Worm (Caenorhabditis elegans) whole organism, L3 larva: ENCODE results near the gene B0457.6.

Source experiments
- R02D3.7 ChIP-seq: fragments of 150-350 bp; optimal IDR thresholded peaks from 2 replicates; lab custom pipeline; 2014; ENCODE audit warnings: missing biosample characterization, missing genetic modification characterization
- aly-2 ChIP-seq: fragments of 150-350 bp; optimal IDR thresholded peaks from 2 replicates; lab custom pipeline; 2014; ENCODE audit warnings: missing biosample characterization, missing genetic modification characterization
- ama-1 ChIP-seq: fragments of 150-350 bp; optimal IDR thresholded peaks from 2 replicates; lab custom pipeline; 2018
- ceh-28 ChIP-seq: fragments of 150-350 bp; optimal IDR thresholded peaks from 2 replicates; lab custom pipeline; 2014; ENCODE audit warnings: missing biosample characterization, missing genetic modification reagents, missing genetic modification characterization
- ceh-82 ChIP-seq: fragments of 150-350 bp; optimal IDR thresholded peaks from 2 replicates; lab custom pipeline; 2014; ENCODE audit warnings: missing biosample characterization, missing genetic modification characterization
- ceh-9 ChIP-seq: sonication (generic microtip); optimal IDR thresholded peaks from 2 replicates; lab custom pipeline; 2018; ENCODE audit warnings: missing biosample characterization, missing genetic modification characterization
- daf-12 ChIP-seq: fragments of 150-350 bp; optimal IDR thresholded peaks from 2 replicates; lab custom pipeline; 2014; ENCODE audit warnings: missing biosample characterization, missing genetic modification reagents, missing genetic modification characterization
- egl-27 ChIP-seq: sonication (generic microtip); optimal IDR thresholded peaks from 4 replicates; lab custom pipeline; 2017; ENCODE audit warnings: missing biosample characterization, missing genetic modification reagents, missing genetic modification characterization
- egl-5 ChIP-seq: fragments of 150-350 bp; optimal IDR thresholded peaks from 2 replicates; lab custom pipeline; 2017; ENCODE audit warnings: missing biosample characterization, missing genetic modification reagents, missing genetic modification characterization, inconsistent platforms
- elt-1 ChIP-seq: fragments of 150-350 bp; optimal IDR thresholded peaks from 2 replicates; lab custom pipeline; 2014; ENCODE audit warnings: missing biosample characterization, missing genetic modification characterization
- elt-2 ChIP-seq: sonication (generic microtip); optimal IDR thresholded peaks from 2 replicates; lab custom pipeline; 2016; ENCODE audit warnings: missing genetic modification reagents, mild to moderate bottlenecking, missing genetic modification characterization, missing compliant biosample characterization
- elt-3 ChIP-seq, 3 experiments: fragments of 150-350 bp in 1 of 3; sonication (generic microtip) in 2 of 3; optimal IDR thresholded peaks; 2 replicates in 2 of 3; 4 replicates in 1 of 3; lab custom pipeline; 2014 to 2017; ENCODE audit warnings: missing biosample characterization in 3 of 3, missing genetic modification characterization in 3 of 3
- eor-1 ChIP-seq, 2 experiments: fragments of 150-350 bp; optimal IDR thresholded peaks; 2 replicates each; lab custom pipeline; 2014 to 2018; ENCODE audit warnings: missing biosample characterization in 2 of 2, missing genetic modification characterization in 2 of 2
- fos-1 ChIP-seq: fragments of 150-350 bp; optimal IDR thresholded peaks from 2 replicates; lab custom pipeline; 2014; ENCODE audit warnings: missing biosample characterization, missing genetic modification characterization
- hmg-11 ChIP-seq: sonication (generic microtip); optimal IDR thresholded peaks from 2 replicates; lab custom pipeline; 2016; ENCODE audit warnings: missing genetic modification characterization, missing compliant biosample characterization
- jun-1 ChIP-seq: fragments of 150-350 bp; optimal IDR thresholded peaks from 2 replicates; lab custom pipeline; 2014; ENCODE audit warnings: missing biosample characterization, missing genetic modification reagents, missing genetic modification characterization
- lin-15B ChIP-seq: fragments of 150-350 bp; optimal IDR thresholded peaks from 2 replicates; lab custom pipeline; 2014; ENCODE audit warnings: missing biosample characterization, missing genetic modification characterization
- lin-39 ChIP-seq: fragments of 150-350 bp; optimal IDR thresholded peaks from 2 replicates; lab custom pipeline; 2018; ENCODE audit warnings: missing biosample characterization, missing genetic modification reagents, missing genetic modification characterization
- nhr-237 ChIP-seq: fragments of 150-350 bp; optimal IDR thresholded peaks from 2 replicates; lab custom pipeline; 2014; ENCODE audit warnings: missing biosample characterization, missing genetic modification characterization
- nhr-25 ChIP-seq: sonication (generic microtip); optimal IDR thresholded peaks from 2 replicates; lab custom pipeline; 2017; ENCODE audit warnings: missing biosample characterization, missing genetic modification characterization
- nhr-28 ChIP-seq: fragments of 150-350 bp; optimal IDR thresholded peaks from 2 replicates; lab custom pipeline; 2014; ENCODE audit warnings: missing biosample characterization, missing genetic modification characterization
- nhr-43 ChIP-seq: sonication (generic microtip); optimal IDR thresholded peaks from 2 replicates; lab custom pipeline; 2016; ENCODE audit warnings: mild to moderate bottlenecking, missing genetic modification characterization, missing compliant biosample characterization; ENCODE audit not compliant: poor library complexity, severe bottlenecking
- nhr-67 ChIP-seq: fragments of 150-350 bp; optimal IDR thresholded peaks from 2 replicates; lab custom pipeline; 2014; ENCODE audit warnings: missing biosample characterization, missing genetic modification characterization
- nhr-76 ChIP-seq: fragments of 150-350 bp; sonication (generic microtip); optimal IDR thresholded peaks from 5 replicates; lab custom pipeline; 2014; ENCODE audit warnings: missing biosample characterization, missing genetic modification characterization
- pha-4 ChIP-seq: fragments of 150-350 bp; optimal IDR thresholded peaks from 2 replicates; lab custom pipeline; 2014; ENCODE audit warnings: missing biosample characterization, missing genetic modification reagents, missing genetic modification characterization
- sea-2 ChIP-seq: fragments of 150-350 bp; sonication (generic microtip); optimal IDR thresholded peaks from 4 replicates; lab custom pipeline; 2014; ENCODE audit warnings: missing biosample characterization, missing genetic modification reagents, missing genetic modification characterization
- skn-1 ChIP-seq: fragments of 150-350 bp; optimal IDR thresholded peaks from 2 replicates; lab custom pipeline; 2014; ENCODE audit warnings: missing biosample characterization, missing genetic modification characterization
- tbx-2 ChIP-seq: sonication (generic microtip); optimal IDR thresholded peaks from 2 replicates; lab custom pipeline; 2016; ENCODE audit warnings: mild to moderate bottlenecking, missing genetic modification characterization, missing compliant biosample characterization
- unc-39 ChIP-seq: sonication (generic microtip); optimal IDR thresholded peaks from 4 replicates; lab custom pipeline; 2017; ENCODE audit warnings: missing biosample characterization, missing genetic modification characterization
- ztf-11 ChIP-seq: fragments of 150-350 bp; optimal IDR thresholded peaks from 2 replicates; lab custom pipeline; 2014; ENCODE audit warnings: missing biosample characterization, missing genetic modification characterization

Gene B0457.6

DNA sequence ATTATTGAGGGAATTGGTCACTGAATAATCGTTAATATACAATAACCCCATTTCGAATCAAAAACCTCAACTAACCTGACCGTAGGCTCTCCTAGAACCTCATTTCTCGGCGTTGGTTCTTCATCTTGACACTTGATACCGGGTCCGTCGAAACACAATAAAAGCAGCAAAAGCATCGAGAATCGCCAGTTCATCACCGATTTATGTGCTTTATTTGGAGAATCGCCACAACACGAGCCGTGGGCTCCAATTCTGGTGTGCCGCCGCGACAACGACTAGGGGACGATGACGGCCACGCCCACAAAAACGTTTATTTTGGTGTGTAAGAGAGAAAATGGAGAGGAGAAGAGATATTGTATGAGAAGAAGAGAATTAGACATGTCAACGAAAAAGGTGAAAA, 25.2 kb downstream of the B0457.6 start, which contains the start of gene cutl-15:
Gene cutl-15 (minus strand): TSS at position 298 of the 400 bp plus-strand sequence.
- TF ChIP-seq hmg-11 (tag; lab: Kevin White, UChicago) (no peak), unc-39 (tag; lab: Kevin White, UChicago) (no peak)

DNA sequence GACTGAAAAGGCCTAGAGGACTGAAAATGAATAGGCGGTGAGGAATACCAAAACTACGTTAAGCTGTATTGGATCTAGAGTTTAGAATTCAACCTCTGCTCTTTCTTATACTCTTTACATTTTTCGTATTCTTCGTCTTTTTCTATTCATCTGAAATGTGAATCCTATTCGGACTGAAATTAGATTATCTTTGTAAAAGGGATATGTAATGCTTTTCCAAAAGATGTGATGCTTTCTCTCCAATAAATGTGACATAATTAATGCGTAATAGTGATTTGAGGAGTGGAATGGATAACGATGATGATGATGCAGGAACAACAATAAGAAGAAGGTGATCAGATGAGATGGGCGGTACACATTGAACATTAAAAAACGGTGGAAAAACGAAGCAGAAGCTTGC, 26.4 kb downstream of the B0457.6 start:
- TF ChIP-seq elt-2 (tag; lab: Kevin White, UChicago), result no peak
- TF ChIP-seq nhr-67 (tag; lab: Kevin White, UChicago), result no peak
- no peak for TF ChIP-seq nhr-28 (tag; lab: Kevin White, UChicago)
- no peak for TF ChIP-seq tbx-2

DNA sequence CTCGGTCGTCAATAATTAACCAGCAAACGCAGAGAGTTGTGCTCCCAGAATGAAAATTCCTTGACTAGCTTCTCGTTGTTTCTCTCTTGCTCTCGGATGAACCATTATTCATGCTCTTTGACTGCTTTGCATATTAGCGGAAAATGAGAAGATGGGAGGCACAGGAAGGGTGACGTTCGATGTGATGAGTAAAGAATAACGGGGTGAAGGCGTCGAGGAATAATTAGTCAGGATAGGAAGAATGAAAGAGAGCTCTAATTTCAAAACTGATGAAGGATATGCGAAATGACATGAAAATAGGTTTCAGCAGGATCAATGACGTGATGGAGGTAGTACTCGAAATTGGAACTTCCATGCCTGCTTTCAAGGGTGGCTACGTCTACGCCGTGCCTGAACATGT, 29.0 kb downstream of the B0457.6 start:
- TF ChIP-seq egl-27 (no peak), lin-15B (tag; lab: Kevin White, UChicago) (no peak), nhr-76 (tag; lab: Kevin White, UChicago) (no peak), eor-1 (tag; optimal IDR thresholded peaks at IDR 0.05; lab: Kevin White, UChicago) (no peak), nhr-25 (tag; lab: Kevin White, UChicago) (no peak), ama-1 (lab: Kevin White, UChicago) (no peak), nhr-28 (tag; lab: Kevin White, UChicago) (no peak), elt-3 (tag; optimal IDR thresholded peaks at IDR 0.05; lab: Kevin White, UChicago) (no peak), fos-1 (no peak), jun-1 (tag; lab: Kevin White, UChicago) (no peak), ceh-9 (tag; lab: Kevin White, UChicago) (no peak), ztf-11 (tag; lab: Kevin White, UChicago) (no peak), tbx-2 (no peak), aly-2 (tag; lab: Kevin White, UChicago) (no peak), ceh-28 (tag; lab: Kevin White, UChicago) (no peak), ceh-82 (tag; lab: Kevin White, UChicago) (no peak), R02D3.7 (tag; lab: Kevin White, UChicago) (no peak), nhr-43 (tag; lab: Kevin White, UChicago) (no peak)

DNA sequence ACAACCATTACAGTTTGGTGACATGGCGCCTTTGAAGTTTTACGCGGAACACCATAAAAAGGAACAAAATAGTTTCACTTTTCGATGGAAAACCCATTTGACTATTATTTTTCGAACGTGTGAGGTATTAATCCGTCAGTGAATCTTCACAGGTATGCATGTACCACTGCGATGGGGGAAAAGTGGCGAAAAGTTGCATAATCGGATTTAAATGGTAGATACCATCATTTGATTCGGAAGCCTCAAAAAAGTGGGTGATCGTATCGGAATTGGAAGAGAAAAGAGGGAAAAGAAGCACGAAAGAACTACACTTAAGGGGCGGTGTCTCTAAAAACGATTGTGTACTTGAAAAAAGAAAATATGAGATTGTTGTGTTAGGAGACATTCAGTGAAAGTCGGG, 31.5 kb downstream of the B0457.6 start:
- TF ChIP-seq elt-1 (tag; lab: Kevin White, UChicago), result peak; percentile 64
- TF ChIP-seq nhr-25 (tag; lab: Kevin White, UChicago), result peak; percentile 8
- no peak for TF ChIP-seq nhr-237 (tag; lab: Kevin White, UChicago)

ce11 chrII:8956896-8957295, 34.7 kb downstream of the B0457.6 start:
- no peak for TF ChIP-seq egl-5 (tag; lab: Kevin White, UChicago)
- no peak for TF ChIP-seq pha-4 (tag; lab: Kevin White, UChicago)
- TF ChIP-seq lin-39, result no peak
- TF ChIP-seq, all 47 proteins: peak for 0

DNA sequence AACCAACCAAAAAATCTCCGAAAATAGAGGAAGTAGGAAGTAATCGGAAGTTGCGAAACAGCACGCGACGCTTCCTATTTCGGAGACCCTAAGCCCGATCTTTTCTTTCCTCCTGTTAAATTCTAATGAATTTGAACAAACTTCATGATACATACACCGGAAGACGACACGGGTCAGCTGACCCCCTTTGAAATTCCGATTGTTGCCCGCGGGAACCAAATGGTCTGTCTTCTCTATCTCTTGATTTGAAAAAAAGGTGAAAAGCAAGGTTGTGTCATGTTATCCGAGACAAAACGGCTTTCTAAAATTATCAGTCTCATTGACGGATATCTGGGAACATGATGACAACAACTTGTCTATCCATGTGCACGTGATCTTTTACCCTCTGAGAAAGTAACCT, 36.9 kb downstream of the B0457.6 start:
- no peak for TF ChIP-seq daf-12 (tag; lab: Kevin White, UChicago)
- TF ChIP-seq elt-2 (tag; lab: Kevin White, UChicago), result no peak
- no peak for TF ChIP-seq skn-1 (tag; lab: Kevin White, UChicago)
- TF ChIP-seq lin-39, result peak; percentile 61

ce11 chrII:8960414-8960813, 38.2 kb downstream of the B0457.6 start, which contains the start of gene cal-2:
Gene cal-2 (plus strand): TSS chrII:8960714.
- TF ChIP-seq nhr-28 (tag; lab: Kevin White, UChicago) (no peak), lin-15B (tag; lab: Kevin White, UChicago) (no peak), hmg-11 (tag; lab: Kevin White, UChicago) (no peak)

DNA sequence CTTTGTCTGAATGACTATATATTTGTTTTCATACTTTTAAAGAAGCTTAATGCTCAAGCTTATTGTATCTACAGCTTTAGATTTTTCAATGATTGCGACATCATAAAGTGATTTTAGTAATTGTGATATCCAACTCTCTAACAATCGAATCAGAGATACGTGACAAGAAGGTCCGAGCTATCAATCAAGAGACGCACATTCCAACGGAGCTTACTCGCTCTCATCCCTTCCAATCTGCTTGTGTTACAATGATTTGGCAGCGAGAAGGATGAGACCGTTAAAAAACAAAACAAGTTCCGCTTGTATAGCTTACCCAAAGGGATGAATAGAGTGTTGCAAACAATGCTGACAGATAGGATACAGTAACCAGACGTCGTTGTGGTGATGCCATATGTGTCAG, 39.2 kb downstream of the B0457.6 start:
- TF ChIP-seq lin-39, result peak; percentile 74
- no peak for TF ChIP-seq sea-2 (GFP tag; lab: Kevin White, UChicago)
- TF ChIP-seq, all 47 proteins: peak for 1
